Worm (Caenorhabditis elegans): ENCODE results near the gene C40H1.3.

The C40H1.3 gene

DNA sequence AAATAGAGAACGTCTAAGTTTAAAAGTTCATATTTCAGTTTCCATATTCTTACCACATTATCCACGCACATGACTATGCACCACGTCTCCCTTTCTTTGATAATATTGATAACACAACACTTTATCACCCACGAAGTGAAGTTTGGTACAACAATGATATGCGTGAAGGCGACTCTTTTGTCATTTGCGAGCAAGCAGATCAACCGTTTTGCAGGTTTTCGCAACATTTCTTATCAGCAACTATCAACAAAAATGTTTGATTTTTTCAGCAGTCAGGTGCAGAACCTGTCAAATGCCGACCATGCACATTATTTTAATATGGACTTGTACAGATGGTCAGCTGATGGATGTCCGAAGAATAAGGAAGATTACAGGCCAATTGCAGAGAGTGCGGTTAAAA is 2.6 kb downstream of the C40H1.3 start (continued):
- peak; percentile 90 for TF ChIP-seq saeg-2 (GFP tag; IDR thresholded peaks at IDR 0.05)
- TF ChIP-seq cey-2 (tag; optimal IDR thresholded peaks at IDR 0.05; ENCODE audit: borderline replicate concordance, insufficient read depth) = no peak
- TF ChIP-seq ZK337.2 (GFP tag; IDR thresholded peaks at IDR 0.05) = no peak
- TF ChIP-seq dmd-6 (GFP tag; IDR thresholded peaks at IDR 0.05) = peak; percentile 97

DNA sequence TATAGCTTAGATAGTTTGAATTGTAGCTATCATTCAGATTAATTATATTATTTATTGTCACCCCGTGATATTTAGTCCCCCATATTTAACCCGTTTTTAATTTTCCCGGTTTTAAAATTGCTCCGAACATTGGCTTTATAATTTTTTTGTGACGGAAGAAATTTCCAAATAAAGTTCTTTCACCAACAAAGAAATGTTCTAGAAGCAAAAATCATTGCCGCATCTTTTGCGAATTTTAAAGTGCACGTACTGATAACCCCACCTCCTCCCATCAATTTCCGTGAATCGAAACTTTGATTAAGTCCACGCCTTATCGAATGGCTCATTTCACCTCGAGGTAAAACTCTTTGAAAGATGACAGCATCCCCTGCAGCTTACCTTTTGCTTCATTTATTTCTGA is 4.4 kb downstream of the C40H1.3 start, which contains the start of gene C40H1.7:
Gene C40H1.7 (plus strand): TSS at position 301 of the 400 bp plus-strand sequence.
- TF ChIP-seq dmd-6 (GFP tag; IDR thresholded peaks at IDR 0.05) (peak; percentile 39; the same call in 1 of the 2 replicates), daf-16 (GFP tag; optimal IDR thresholded peaks at IDR 0.05) (no peak), daf-16 (tag; optimal IDR thresholded peaks at IDR 0.05) (peak; percentile 4), Y48G9A.11 (GFP tag; IDR thresholded peaks at IDR 0.05) (no peak)

DNA sequence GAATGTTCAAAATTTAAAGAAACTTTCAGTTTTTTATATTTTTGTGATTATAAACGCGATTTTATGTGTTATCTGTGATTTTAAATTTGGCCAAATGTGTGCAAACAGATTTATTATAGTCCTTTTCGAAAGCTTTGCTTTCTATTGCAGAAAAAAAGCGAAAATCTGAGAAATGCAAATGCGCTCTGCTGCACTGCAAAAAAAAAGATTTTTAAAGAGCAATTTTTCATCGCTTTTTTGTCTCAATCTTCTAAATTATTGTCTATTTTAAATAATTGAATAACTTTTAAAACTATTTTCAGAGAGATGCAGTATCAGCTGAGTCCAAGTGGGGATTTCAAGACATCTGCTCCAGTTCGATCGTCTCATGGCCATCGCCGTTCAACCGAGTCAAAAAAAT is 7.2 kb downstream of the C40H1.3 start, which contains the start of gene cpb-1:
Gene cpb-1 (plus strand): TSS at position 301 of the 400 bp plus-strand sequence.
- no peak for TF ChIP-seq zip-2 (tag; optimal IDR thresholded peaks at IDR 0.05)
- TF ChIP-seq F37D6.2 (tag; optimal IDR thresholded peaks at IDR 0.05) = no peak
- no peak for TF ChIP-seq Y48G9A.11 (GFP tag; IDR thresholded peaks at IDR 0.05)
- no peak for TF ChIP-seq Y105C5A.15 (GFP tag; IDR thresholded peaks at IDR 0.05)
- no peak for TF ChIP-seq mdt-29 (GFP tag; IDR thresholded peaks at IDR 0.05)
- TF ChIP-seq unc-62 (GFP tag; optimal IDR thresholded peaks at IDR 0.05 in 1 of 2) = peak in 1 of 2 experiments; percentile 20
- TF ChIP-seq unc-62 (tag; optimal IDR thresholded peaks at IDR 0.05) = no peak
- TF ChIP-seq nhr-28 (tag; optimal IDR thresholded peaks at IDR 0.05) = no peak

DNA sequence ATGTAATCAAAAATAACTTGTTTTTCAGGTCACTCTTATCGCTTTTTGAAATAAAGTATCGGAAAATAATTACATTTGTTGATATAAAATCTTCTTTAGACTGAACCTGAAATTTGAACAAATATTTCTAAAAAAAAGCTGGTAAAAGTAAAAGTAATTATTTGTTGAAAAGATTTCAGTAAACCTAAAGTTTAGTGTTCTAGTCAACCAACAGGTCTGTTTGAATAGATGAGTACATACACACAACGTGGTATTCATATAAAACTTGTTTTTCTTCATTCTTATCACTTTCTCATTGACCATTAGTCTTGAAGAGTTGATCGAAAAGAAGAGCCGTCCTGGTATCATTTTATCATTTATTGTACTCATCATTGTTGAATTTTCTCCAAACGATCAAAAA is 9.5 kb downstream of the C40H1.3 start, which contains the start of gene C40H1.9:
Gene C40H1.9 (plus strand): TSS at position 301 of the 400 bp plus-strand sequence.
- TF ChIP-seq zip-2 (tag; optimal IDR thresholded peaks at IDR 0.05) (no peak), daf-16 (GFP tag; optimal IDR thresholded peaks at IDR 0.05) (no peak), daf-16 (tag; optimal IDR thresholded peaks at IDR 0.05) (peak; percentile 52), nhr-28 (tag; optimal IDR thresholded peaks at IDR 0.05) (peak; percentile 10), nhr-42 (GFP tag; IDR thresholded peaks at IDR 0.05) (no peak)

DNA sequence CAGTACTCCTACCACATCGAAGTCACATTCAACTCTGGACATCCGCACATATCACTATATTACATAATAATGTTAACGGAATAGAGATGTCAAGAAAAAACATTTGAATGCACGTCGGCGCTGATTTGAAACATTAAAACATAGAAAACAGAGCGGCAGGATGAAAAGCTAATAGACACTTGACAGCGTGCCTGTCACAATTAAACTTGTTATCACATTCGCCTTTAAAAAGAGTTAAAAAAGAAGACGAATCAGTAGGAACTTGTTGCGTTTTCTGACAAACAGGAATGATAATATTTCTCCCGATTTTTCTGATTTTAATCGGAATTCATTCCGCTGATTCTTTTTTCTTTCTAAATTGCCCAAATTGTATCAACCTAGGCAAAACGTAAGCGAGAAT is 11.6 kb downstream of the C40H1.3 start:
- TF ChIP-seq duxl-1 (tag; optimal IDR thresholded peaks at IDR 0.05; ENCODE audit: poor library complexity) (no peak), lir-3 (tag; optimal IDR thresholded peaks at IDR 0.05) (no peak), php-3 (GFP tag; IDR thresholded peaks at IDR 0.05) (peak; percentile 51; the same call in 1 of the 2 replicates), daf-16 (GFP tag; optimal IDR thresholded peaks at IDR 0.05) (no peak), daf-16 (tag; optimal IDR thresholded peaks at IDR 0.05) (peak; percentile 79), dve-1 (tag; optimal IDR thresholded peaks at IDR 0.05; ENCODE audit: insufficient read depth) (peak; percentile 68), Y48G9A.11 (GFP tag; IDR thresholded peaks at IDR 0.05) (no peak), nhr-76 (tag; optimal IDR thresholded peaks at IDR 0.05) (no peak), F10B5.3 (tag; optimal IDR thresholded peaks at IDR 0.05) (no peak), nhr-77 (tag; optimal IDR thresholded peaks at IDR 0.05) (no peak), dmd-6 (GFP tag; IDR thresholded peaks at IDR 0.05) (peak; percentile 81), lsy-2 (tag; optimal IDR thresholded peaks at IDR 0.05) (no peak), mxl-3 (GFP tag; optimal IDR thresholded peaks at IDR 0.05) (no peak), hlh-11 (tag; optimal IDR thresholded peaks at IDR 0.05) (peak; percentile 65), nhr-28 (tag; optimal IDR thresholded peaks at IDR 0.05) (peak; percentile 31)

DNA sequence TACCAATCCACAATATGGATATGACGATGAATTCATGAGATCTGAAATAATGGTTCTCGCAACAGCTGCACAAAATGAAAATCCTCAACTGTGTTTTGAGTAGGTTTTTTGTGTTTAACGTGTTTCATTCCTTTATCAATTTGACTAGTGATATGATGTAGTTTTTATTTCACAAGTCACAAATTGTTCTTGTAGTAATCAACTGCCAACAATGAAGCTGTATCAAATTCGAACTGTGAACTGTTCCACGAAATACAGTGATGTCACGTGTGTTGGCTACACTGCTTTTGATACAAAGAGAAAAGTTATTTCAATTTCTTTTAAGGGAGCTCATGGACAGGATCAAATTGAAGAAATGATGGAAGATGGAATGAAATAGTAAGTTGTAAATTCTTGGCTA is 14.0 kb downstream of the C40H1.3 start:
- TF ChIP-seq saeg-2 (GFP tag; IDR thresholded peaks at IDR 0.05) (no peak), dmd-6 (GFP tag; IDR thresholded peaks at IDR 0.05) (peak; percentile 58), dpl-1 (GFP tag; optimal IDR thresholded peaks at IDR 0.05) (no peak), nhr-28 (tag; optimal IDR thresholded peaks at IDR 0.05) (peak; percentile 95), mdt-29 (GFP tag; IDR thresholded peaks at IDR 0.05) (no peak), dve-1 (tag; optimal IDR thresholded peaks at IDR 0.05; ENCODE audit: insufficient read depth) (peak; percentile 50), cey-2 (tag; optimal IDR thresholded peaks at IDR 0.05; ENCODE audit: borderline replicate concordance, insufficient read depth) (no peak), fkh-10 (GFP tag; optimal IDR thresholded peaks at IDR 0.05) (no peak), duxl-1 (tag; optimal IDR thresholded peaks at IDR 0.05; ENCODE audit: poor library complexity) (no peak), mep-1 (tag; optimal IDR thresholded peaks at IDR 0.05) (peak; percentile 1), nhr-42 (GFP tag; IDR thresholded peaks at IDR 0.05) (no peak), tra-1 (GFP tag; IDR thresholded peaks at IDR 0.05) (0 out of 2 replicates have a peak, but pooled peaks have one; percentile 40), lim-7 (GFP tag; IDR thresholded peaks at IDR 0.05) (no peak), daf-16 (GFP tag; optimal IDR thresholded peaks at IDR 0.05) (no peak), daf-16 (tag; optimal IDR thresholded peaks at IDR 0.05) (peak; percentile 56)
